Worm (Caenorhabditis elegans) whole organism, L4/young adult: ENCODE data around the gene str-264.

Experiments
- W03F9.2 ChIP-seq: fragments of 150-350 bp; optimal IDR thresholded peaks from 2 replicates; lab custom pipeline; 2014; ENCODE audit warnings: missing biosample characterization, missing genetic modification characterization
- him-1 ChIP-seq: sonication (generic microtip); optimal IDR thresholded peaks from 2 replicates; lab custom pipeline; 2016; ENCODE audit warnings: missing genotype, missing genetic modification reagents, missing genetic modification characterization, missing compliant biosample characterization

- TF ChIP-seq W03F9.2: no peak
- no peak for TF ChIP-seq him-1 (tag; lab: Kevin White, UChicago)
These were observed 25.7 kb downstream of the str-264 start for ce11 chrV:15466719-15467118.
